Worm (Caenorhabditis elegans): Measurements from ENCODE around the gene mltn-12.

ce11 chrIV:9037063-9037462, 44.2 kb downstream of the mltn-12 start, which contains the start of gene C53D6.7:
- TF ChIP-seq ceh-30 (tag; optimal IDR thresholded peaks at IDR 0.05) = no peak
- TF ChIP-seq unc-86 (tag; optimal IDR thresholded peaks at IDR 0.05) = no peak
- TF ChIP-seq rnt-1 (tag; optimal IDR thresholded peaks at IDR 0.05) = no peak
- no peak for TF ChIP-seq nfya-1 (tag; optimal IDR thresholded peaks at IDR 0.05)
- no peak for TF ChIP-seq dmd-4 (tag; optimal IDR thresholded peaks at IDR 0.05; ENCODE audit: borderline replicate concordance)
- TF ChIP-seq npax-4 (tag; optimal IDR thresholded peaks at IDR 0.05) = no peak
- no peak for TF ChIP-seq tbx-2 (tag; optimal IDR thresholded peaks at IDR 0.05)
- TF ChIP-seq nhr-11 (tag; optimal IDR thresholded peaks at IDR 0.05) = no peak
- TF ChIP-seq lin-11 (tag; optimal IDR thresholded peaks at IDR 0.05) = no peak
- TF ChIP-seq F13H6.1 (tag; optimal IDR thresholded peaks at IDR 0.05) = no peak
